Worm (Caenorhabditis elegans) whole organism, late embryonic: ENCODE measurements around the gene T24H10.1.

Experiments used
- ceh-30 ChIP-seq: fragments of 150-350 bp; optimal IDR thresholded peaks from 2 replicates; lab custom pipeline; 2014; ENCODE audit warnings: missing biosample characterization, missing genetic modification characterization
- nfya-1 ChIP-seq: sonication (generic microtip); optimal IDR thresholded peaks from 2 replicates; lab custom pipeline; 2017; ENCODE audit warnings: missing genetic modification characterization, mild to moderate bottlenecking, missing compliant biosample characterization, antibody characterized with exemption, moderate library complexity

DNA sequence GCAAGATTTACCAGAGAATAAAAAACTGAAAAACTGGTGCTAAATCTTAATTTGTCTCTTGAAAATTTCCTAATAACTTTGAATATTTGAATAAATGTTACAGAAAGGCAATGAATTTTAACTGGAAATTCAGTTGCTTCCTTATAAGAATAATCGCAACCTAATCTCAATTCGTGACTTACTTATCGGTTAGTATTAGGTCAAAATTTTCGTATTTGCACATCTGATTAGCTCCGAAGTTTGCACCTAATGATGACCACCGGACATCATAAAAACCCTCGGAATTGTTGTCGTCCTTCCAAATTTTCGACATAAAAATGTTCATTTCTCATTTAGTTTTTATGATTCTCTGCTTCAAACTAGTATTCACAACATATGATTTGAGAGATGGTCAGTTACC is 38.6 kb downstream of the T24H10.1 start, which contains the start of gene C16D2.3:
- TF ChIP-seq ceh-30 (tag; lab: Kevin White, UChicago) (no peak), nfya-1 (tag; lab: Kevin White, UChicago) (no peak)
